Fruit fly (Drosophila melanogaster): ENCODE results near the gene CG31221.

Gene CG31221

DNA sequence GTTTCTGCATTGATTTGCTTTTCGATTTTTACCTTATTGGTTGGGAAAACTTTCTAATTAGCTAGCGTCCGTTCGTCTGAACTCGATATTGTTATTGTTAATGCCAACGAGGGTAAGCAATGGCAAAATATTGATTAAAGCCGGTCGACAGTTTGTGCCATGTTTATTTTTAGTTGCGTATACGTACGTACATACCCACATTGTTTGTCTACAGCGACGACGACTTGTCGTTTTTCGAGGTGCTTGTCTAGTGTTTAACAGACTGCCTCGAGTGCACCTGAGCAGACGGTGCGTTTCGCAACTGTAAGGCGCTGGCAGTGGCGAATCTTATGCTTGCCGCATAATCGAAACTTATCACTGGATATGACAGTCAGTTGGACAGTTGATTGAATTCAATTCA, 55.0 kb downstream of the CG31221 start (continued):
- peak; percentile 16; the same call in 1 of the 2 replicates for TF ChIP-seq CG31441 (GFP tag; IDR thresholded peaks at IDR 0.05)
- TF ChIP-seq Dll (GFP tag; IDR thresholded peaks at IDR 0.05; ENCODE audit: partially characterized antibody) = no peak
- TF ChIP-seq CG8388 (GFP tag; optimal IDR thresholded peaks at IDR 0.05) = no peak
- no peak for TF ChIP-seq CkIIα-i1 (GFP tag; IDR thresholded peaks at IDR 0.05)
- no peak for TF ChIP-seq CG11085 (GFP tag; IDR thresholded peaks at IDR 0.05)
- no peak for TF ChIP-seq CG11560 (tag; IDR thresholded peaks at IDR 0.05)
- TF ChIP-seq sr (GFP tag; IDR thresholded peaks at IDR 0.05) = no peak
- no peak for TF ChIP-seq CG14667 (GFP tag; IDR thresholded peaks at IDR 0.05)
- no peak for TF ChIP-seq Elba2 (GFP tag; optimal IDR thresholded peaks at IDR 0.05)
- TF ChIP-seq Gsc (GFP tag; IDR thresholded peaks at IDR 0.05) = no peak
- no peak for TF ChIP-seq CG10274 (GFP tag; optimal IDR thresholded peaks at IDR 0.05)
- no peak for TF ChIP-seq Chrac-16 (GFP tag; optimal IDR thresholded peaks at IDR 0.05)
- no peak for TF ChIP-seq CG9817 (tag; optimal IDR thresholded peaks at IDR 0.05)
- TF ChIP-seq CG7556 (GFP tag; optimal IDR thresholded peaks at IDR 0.05) = no peak
- no peak for TF ChIP-seq CG3995 (GFP tag; optimal IDR thresholded peaks at IDR 0.05)
- TF ChIP-seq CG13775 (GFP tag; optimal IDR thresholded peaks at IDR 0.05) = no peak
- no peak for TF ChIP-seq az2 (GFP tag; optimal IDR thresholded peaks at IDR 0.05)
- no peak for TF ChIP-seq Hand (GFP tag; optimal IDR thresholded peaks at IDR 0.05)
- TF ChIP-seq amos (GFP tag; IDR thresholded peaks at IDR 0.05; ENCODE audit: partially characterized antibody) = no peak
- no peak for TF ChIP-seq stc (GFP tag; IDR thresholded peaks at IDR 0.05)
- TF ChIP-seq B-H1 (GFP tag; IDR thresholded peaks at IDR 0.05) = no peak; the same call in 2 of the 3 replicates
- no peak for TF ChIP-seq vvl (GFP tag; IDR thresholded peaks at IDR 0.05)
- no peak for TF ChIP-seq h (optimal IDR thresholded peaks at IDR 0.05)
- no peak for TF ChIP-seq CG9437 (GFP tag; optimal IDR thresholded peaks at IDR 0.05)
- TF ChIP-seq CG10462 (GFP tag; optimal IDR thresholded peaks at IDR 0.05) = no peak
- TF ChIP-seq CG4282 (GFP tag; optimal IDR thresholded peaks at IDR 0.05) = no peak
- no peak for TF ChIP-seq hbn (GFP tag; IDR thresholded peaks at IDR 0.05; ENCODE audit: partially characterized antibody)
- TF ChIP-seq slbo (GFP tag; IDR thresholded peaks at IDR 0.05) = 0 out of 2 replicates have a peak, but pooled peaks have one; percentile 6
- TF ChIP-seq Trl (optimal IDR thresholded peaks at IDR 0.05) = no peak
- no peak for TF ChIP-seq Trl (GFP tag; optimal IDR thresholded peaks at IDR 0.05)
- no peak for TF ChIP-seq CG17385 (GFP tag; optimal IDR thresholded peaks at IDR 0.05)
- no peak for TF ChIP-seq Abd-B (GFP tag; optimal IDR thresholded peaks at IDR 0.05)
- TF ChIP-seq NK7.1 (GFP tag; optimal IDR thresholded peaks at IDR 0.05) = no peak
- no peak for TF ChIP-seq CG3726 (GFP tag; IDR thresholded peaks at IDR 0.05)
- no peak for TF ChIP-seq sd (tag; optimal IDR thresholded peaks at IDR 0.05)
- no peak for TF ChIP-seq dimm (GFP tag; IDR thresholded peaks at IDR 0.05)
- TF ChIP-seq MBD-R2 (GFP tag; IDR thresholded peaks at IDR 0.05) = no peak
- TF ChIP-seq CG6254 (GFP tag; optimal IDR thresholded peaks at IDR 0.05) = no peak
- TF ChIP-seq CG15696 (tag; optimal IDR thresholded peaks at IDR 0.05) = no peak
- TF ChIP-seq dati (GFP tag; IDR thresholded peaks at IDR 0.05) = no peak
- TF ChIP-seq Pdp1 (GFP tag; optimal IDR thresholded peaks at IDR 0.05) = no peak
- no peak for TF ChIP-seq CG13624 (GFP tag; optimal IDR thresholded peaks at IDR 0.05)
- no peak for TF ChIP-seq Hmx (GFP tag; optimal IDR thresholded peaks at IDR 0.05)
- TF ChIP-seq ERR (GFP tag; optimal IDR thresholded peaks at IDR 0.05) = no peak
- TF ChIP-seq Spps (tag; optimal IDR thresholded peaks at IDR 0.05) = no peak
- TF ChIP-seq ap (GFP tag; IDR thresholded peaks at IDR 0.05) = no peak
- no peak for TF ChIP-seq CG4360 (GFP tag; IDR thresholded peaks at IDR 0.05)
- peak; percentile 67 for TF ChIP-seq Asciz (GFP tag; optimal IDR thresholded peaks at IDR 0.05)
- no peak for TF ChIP-seq CG8359 (GFP tag; optimal IDR thresholded peaks at IDR 0.05; ENCODE audit: borderline replicate concordance)
- no peak for TF ChIP-seq kni (GFP tag; optimal IDR thresholded peaks at IDR 0.05)
- no peak for TF ChIP-seq Sry-δ (GFP tag; optimal IDR thresholded peaks at IDR 0.05)
- TF ChIP-seq crc (GFP tag; optimal IDR thresholded peaks at IDR 0.05) = no peak
- TF ChIP-seq schlank (tag; optimal IDR thresholded peaks at IDR 0.05) = no peak

All from whole organism, embryonic.